Worm (Caenorhabditis elegans) whole organism, young adult: Measurements from ENCODE around the gene T06E4.21.

Experiments
- D2030.7 ChIP-seq: fragments of 200-800 bp; sonication (Bioruptor generic); IDR thresholded peaks from 2 replicates; pipeline ENCODE4 v1.3.6; 2022; ENCODE audit warnings: missing genetic modification reagents, missing genetic modification characterization, missing compliant biosample characterization
- F22D6.2 ChIP-seq: sonication (generic microtip); optimal IDR thresholded peaks from 2 replicates; lab custom pipeline; 2016; ENCODE audit warnings: mild to moderate bottlenecking, missing genetic modification characterization, missing compliant biosample characterization
- F23B12.7 ChIP-seq: sonication (generic microtip); optimal IDR thresholded peaks from 2 replicates; lab custom pipeline; 2017; ENCODE audit warnings: missing genetic modification characterization, mild to moderate bottlenecking, missing compliant biosample characterization, antibody characterized with exemption, moderate library complexity; ENCODE audit not compliant: insufficient read depth
- F33H1.4 ChIP-seq: fragments of 200-800 bp; sonication (Bioruptor generic); IDR thresholded peaks from 2 replicates; pipeline ENCODE4 v1.3.6; 2022; ENCODE audit warnings: missing genetic modification reagents, missing genetic modification characterization, missing compliant biosample characterization
- F37B4.10 ChIP-seq: fragments of 200-800 bp; sonication (Bioruptor generic); IDR thresholded peaks from 2 replicates; pipeline ENCODE4 v1.3.6; 2022; ENCODE audit warnings: missing genetic modification characterization, missing compliant biosample characterization
- F39B2.1 ChIP-seq: fragments of 200-800 bp; sonication (Bioruptor generic); IDR thresholded peaks from 2 replicates; pipeline ENCODE4 v1.3.6; 2022; ENCODE audit warnings: missing genetic modification reagents, missing genetic modification characterization, missing compliant biosample characterization
- F52B5.7 ChIP-seq: sonication (generic microtip); optimal IDR thresholded peaks from 2 replicates; lab custom pipeline; 2016; ENCODE audit warnings: mild to moderate bottlenecking, missing genetic modification characterization, missing compliant biosample characterization
- F57C9.4 ChIP-seq: sonication (generic microtip); optimal IDR thresholded peaks from 2 replicates; lab custom pipeline; 2017; ENCODE audit warnings: mild to moderate bottlenecking, missing genetic modification characterization, missing compliant biosample characterization
- T07F8.4 ChIP-seq: sonication (generic microtip); optimal IDR thresholded peaks from 2 replicates; lab custom pipeline; 2016; ENCODE audit warnings: mild to moderate bottlenecking, missing genetic modification characterization, moderate library complexity, missing compliant biosample characterization
- Y53F4B.3 ChIP-seq: fragments of 200-800 bp; sonication (Bioruptor generic); IDR thresholded peaks from 2 replicates; pipeline ENCODE4 v1.3.6; 2022; ENCODE audit warnings: missing genetic modification reagents, missing genetic modification characterization, missing compliant biosample characterization
- Y56A3A.18 ChIP-seq: fragments of 200-800 bp; sonication (Bioruptor generic); IDR thresholded peaks from 2 replicates; pipeline ENCODE4 v1.3.6; 2022; ENCODE audit warnings: missing genetic modification reagents, missing genetic modification characterization, missing compliant biosample characterization
- Y67H2A.10 ChIP-seq: fragments of 200-800 bp; sonication (Bioruptor generic); conservative IDR thresholded peaks from 2 replicates; pipeline ENCODE4 v1.3.6; 2022; ENCODE audit warnings: missing genetic modification reagents, missing genetic modification characterization, missing compliant biosample characterization
- ama-1 ChIP-seq, 3 experiments: fragments of 150-350 bp in 1 of 3; sonication (generic microtip) in 2 of 3; optimal IDR thresholded peaks; 2 replicates each; lab custom pipeline; 2014 to 2018; ENCODE audit warnings: missing biosample characterization in 2 of 3, missing genetic modification characterization in 2 of 3, missing genetic modification reagents in 2 of 3
- aptf-2 ChIP-seq: fragments of 200-800 bp; sonication (Bioruptor generic); conservative IDR thresholded peaks from 2 replicates; pipeline ENCODE4 v1.3.6; 2022; ENCODE audit warnings: missing genetic modification reagents, missing genetic modification characterization, missing compliant biosample characterization
- attf-3 ChIP-seq: fragments of 200-800 bp; sonication (Bioruptor generic); conservative IDR thresholded peaks from 2 replicates; pipeline ENCODE4 v1.3.6; 2022; ENCODE audit warnings: missing genetic modification reagents, missing genetic modification characterization, missing compliant biosample characterization
- attf-6 ChIP-seq: fragments of 200-800 bp; sonication (Bioruptor generic); IDR thresholded peaks from 2 replicates; pipeline ENCODE4 v1.3.6; 2022; ENCODE audit warnings: missing genetic modification reagents, missing genetic modification characterization, missing compliant biosample characterization
- bed-1 ChIP-seq: fragments of 200-800 bp; sonication (Bioruptor generic); IDR thresholded peaks from 2 replicates; pipeline ENCODE4 v1.3.6; 2022; ENCODE audit warnings: missing genetic modification reagents, missing genetic modification characterization, missing compliant biosample characterization
- ccch-3 ChIP-seq: fragments of 200-800 bp; sonication (Bioruptor generic); optimal IDR thresholded peaks from 2 replicates; lab custom pipeline; 2018; ENCODE audit warnings: mild to moderate bottlenecking, missing genetic modification characterization, missing compliant biosample characterization
- ceh-100 ChIP-seq: fragments of 200-800 bp; sonication (Bioruptor generic); IDR thresholded peaks from 2 replicates; pipeline ENCODE4 v1.3.6; 2022; ENCODE audit warnings: missing genetic modification reagents, missing genetic modification characterization, missing compliant biosample characterization
- ceh-27 ChIP-seq: fragments of 200-800 bp; sonication (Bioruptor generic); optimal IDR thresholded peaks from 2 replicates; lab custom pipeline; 2018; ENCODE audit warnings: mild to moderate bottlenecking, missing genetic modification characterization, moderate library complexity, missing compliant biosample characterization
- ceh-40 ChIP-seq: fragments of 200-800 bp; sonication (Bioruptor generic); IDR thresholded peaks from 2 replicates; pipeline ENCODE4 v1.3.6; 2022; ENCODE audit warnings: missing genetic modification characterization, missing compliant biosample characterization
- chd-7 ChIP-seq: sonication (generic microtip); optimal IDR thresholded peaks from 2 replicates; lab custom pipeline; 2016; ENCODE audit warnings: mild to moderate bottlenecking, missing genetic modification characterization, moderate library complexity, missing compliant biosample characterization
- die-1 ChIP-seq: sonication (generic microtip); optimal IDR thresholded peaks from 2 replicates; lab custom pipeline; 2016; ENCODE audit warnings: missing genotype, mild to moderate bottlenecking, missing genetic modification characterization, missing compliant biosample characterization
- fkh-3 ChIP-seq: sonication (generic microtip); optimal IDR thresholded peaks from 2 replicates; lab custom pipeline; 2016; ENCODE audit warnings: mild to moderate bottlenecking, missing genetic modification characterization, missing compliant biosample characterization
- him-1 ChIP-seq: sonication (generic microtip); optimal IDR thresholded peaks from 2 replicates; lab custom pipeline; 2016; ENCODE audit warnings: missing genotype, missing genetic modification reagents, missing genetic modification characterization, missing compliant biosample characterization
- hlh-12 ChIP-seq: sonication (generic microtip); optimal IDR thresholded peaks from 2 replicates; lab custom pipeline; 2016; ENCODE audit warnings: missing genetic modification characterization, missing compliant biosample characterization
- hmg-1.2 ChIP-seq: fragments of 200-800 bp; sonication (Bioruptor generic); IDR thresholded peaks from 2 replicates; pipeline ENCODE4 v1.3.6; 2022; ENCODE audit warnings: missing genetic modification reagents, missing genetic modification characterization, missing compliant biosample characterization
- hmg-20 ChIP-seq: fragments of 200-800 bp; sonication (Bioruptor generic); IDR thresholded peaks from 2 replicates; pipeline ENCODE4 v1.3.6; 2022; ENCODE audit warnings: missing genetic modification reagents, missing genetic modification characterization, missing compliant biosample characterization
- hsf-1 ChIP-seq: fragments of 200-800 bp; sonication (Bioruptor generic); IDR thresholded peaks from 2 replicates; pipeline ENCODE4 v1.3.6; 2022; ENCODE audit warnings: missing genetic modification reagents, missing genetic modification characterization, missing compliant biosample characterization
- lin-26 ChIP-seq: fragments of 200-800 bp; sonication (Bioruptor generic); IDR thresholded peaks from 2 replicates; pipeline ENCODE4 v1.3.6; 2022; ENCODE audit warnings: missing genetic modification reagents, missing genetic modification characterization, missing compliant biosample characterization
- lin-40 ChIP-seq: sonication (generic microtip); optimal IDR thresholded peaks from 2 replicates; lab custom pipeline; 2016; ENCODE audit warnings: missing genetic modification characterization, mild to moderate bottlenecking, missing compliant biosample characterization, missing genotype, missing genetic modification reagents
- lsl-1 ChIP-seq: fragments of 200-800 bp; sonication (Bioruptor generic); optimal IDR thresholded peaks from 2 replicates; lab custom pipeline; 2018; ENCODE audit warnings: mild to moderate bottlenecking, missing genetic modification characterization, moderate library complexity, missing compliant biosample characterization
- madf-6 ChIP-seq: fragments of 200-800 bp; sonication (Bioruptor generic); IDR thresholded peaks from 2 replicates; pipeline ENCODE4 v1.3.6; 2022; ENCODE audit warnings: missing genetic modification reagents, missing genetic modification characterization, missing compliant biosample characterization
- nhr-90 ChIP-seq: sonication (generic microtip); optimal IDR thresholded peaks from 2 replicates; lab custom pipeline; 2016; ENCODE audit warnings: missing genotype, mild to moderate bottlenecking, missing genetic modification characterization, missing compliant biosample characterization
- pbrm-1 ChIP-seq: fragments of 200-800 bp; sonication (Bioruptor generic); IDR thresholded peaks from 2 replicates; pipeline ENCODE4 v1.3.6; 2022; ENCODE audit warnings: missing genetic modification reagents, missing genetic modification characterization, missing compliant biosample characterization
- pha-4 ChIP-seq: fragments of 150-350 bp; sonication (generic microtip); optimal IDR thresholded peaks from 2 replicates; lab custom pipeline; 2014; ENCODE audit warnings: missing biosample characterization, missing genetic modification reagents, missing genetic modification characterization
- sea-2 ChIP-seq: fragments of 200-800 bp; sonication (Bioruptor generic); IDR thresholded peaks from 2 replicates; pipeline ENCODE4 v1.3.6; 2022; ENCODE audit warnings: missing genetic modification characterization, missing compliant biosample characterization
- snpc-3.4 ChIP-seq: sonication (generic microtip); optimal IDR thresholded peaks from 2 replicates; lab custom pipeline; 2017; ENCODE audit warnings: missing genetic modification characterization, mild to moderate bottlenecking, missing compliant biosample characterization, antibody characterized with exemption, moderate library complexity, missing genotype, missing genetic modification reagents
- snpc-4 ChIP-seq, 5 experiments: fragments of 150-350 bp in 1 of 5; sonication (generic microtip) in 4 of 5; optimal IDR thresholded peaks; 2 replicates each; lab custom pipeline; 2014 to 2018; ENCODE audit warnings: missing genetic modification characterization in 5 of 5, missing biosample characterization in 3 of 5, antibody characterized with exemption in 2 of 5, mild to moderate bottlenecking in 2 of 5, missing compliant biosample characterization in 2 of 5, missing genotype in 2 of 5, moderate library complexity in 2 of 5, missing genetic modification reagents in 1 of 5
- tbx-9 ChIP-seq: sonication (generic microtip); optimal IDR thresholded peaks from 2 replicates; lab custom pipeline; 2016; ENCODE audit warnings: borderline replicate concordance, missing genetic modification characterization, inconsistent platforms, missing compliant biosample characterization
- unc-130 ChIP-seq: sonication (generic microtip); optimal IDR thresholded peaks from 2 replicates; lab custom pipeline; 2016; ENCODE audit warnings: missing genetic modification reagents, missing genetic modification characterization, missing compliant biosample characterization
- xnd-1 ChIP-seq: sonication (generic microtip); optimal IDR thresholded peaks from 2 replicates; lab custom pipeline; 2016; ENCODE audit warnings: missing genotype, missing genetic modification reagents, missing genetic modification characterization, missing compliant biosample characterization
- ztf-28 ChIP-seq: fragments of 200-800 bp; sonication (Bioruptor generic); IDR thresholded peaks from 2 replicates; pipeline ENCODE4 v1.3.6; 2022; ENCODE audit warnings: missing genetic modification reagents, missing genetic modification characterization, missing compliant biosample characterization
- ztf-3 ChIP-seq: fragments of 200-800 bp; sonication (Bioruptor generic); optimal IDR thresholded peaks from 2 replicates; lab custom pipeline; 2018; ENCODE audit warnings: mild to moderate bottlenecking, missing genetic modification characterization, missing compliant biosample characterization

The T06E4.21 gene

ce11 chrV:9692109-9692581 is 40.8 kb downstream of the T06E4.21 start, which contains the start of gene ztf-9 (continued):
- TF ChIP-seq pbrm-1 (GFP tag; lab: Robert Waterston, UW) (no peak), ceh-27 (GFP tag; lab: Kevin White, UChicago) (peak; percentile 5), F23B12.7 (peak; percentile 17), hsf-1 (no peak), ama-1 (optimal IDR thresholded peaks at IDR 0.05; lab: Kevin White, UChicago) (no peak), ama-1 (GFP tag; optimal IDR thresholded peaks at IDR 0.05; lab: Kevin White, UChicago) (no peak), ceh-100 (GFP tag; lab: Robert Waterston, UW) (no peak), F39B2.1 (GFP tag; lab: Robert Waterston, UW) (no peak), ztf-3 (no peak), lin-40 (tag; lab: Kevin White, UChicago) (peak; percentile 42), F33H1.4 (GFP tag; lab: Robert Waterston, UW) (no peak), F52B5.7 (no peak), snpc-3.4 (tag; lab: Kevin White, UChicago) (no peak), him-1 (no peak), ceh-40 (GFP tag; lab: Robert Waterston, UW) (no peak), Y56A3A.18 (GFP tag; lab: Robert Waterston, UW) (no peak), nhr-90 (tag; lab: Kevin White, UChicago) (no peak), F57C9.4 (tag; lab: Kevin White, UChicago) (no peak)

DNA sequence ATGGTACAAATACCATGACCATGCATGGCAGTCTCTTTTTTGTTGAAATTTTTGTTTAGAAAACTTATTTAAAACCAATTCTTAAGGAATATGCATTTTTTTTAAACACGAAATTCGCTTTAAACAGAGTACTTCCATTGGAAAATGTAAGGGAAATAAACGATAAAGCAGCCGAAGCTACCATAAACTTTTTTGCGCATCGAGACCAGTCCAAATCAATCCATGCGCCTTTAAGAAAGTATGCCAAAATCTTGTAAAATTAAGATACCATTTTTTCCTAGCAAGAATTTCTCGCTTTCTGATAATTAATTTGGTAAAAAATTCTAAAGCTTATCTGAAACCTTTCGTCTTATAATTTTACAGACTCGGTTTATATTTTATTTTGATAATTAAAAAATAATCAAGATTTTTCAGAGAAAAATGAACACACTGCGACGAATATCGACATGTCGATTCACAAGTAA is 41.3 kb downstream of the T06E4.21 start, which contains the start of gene ZK287.7:
Gene ZK287.7 (plus strand): TSS at position 414 of the 464 bp plus-strand sequence.
- no peak for TF ChIP-seq ztf-28
- TF ChIP-seq lsl-1 (GFP tag; lab: Kevin White, UChicago) = peak; percentile 76
- no peak for TF ChIP-seq F57C9.4 (tag; lab: Kevin White, UChicago)
- peak; percentile 13 for TF ChIP-seq xnd-1 (tag; lab: Kevin White, UChicago)
- 0 out of 2 replicates have a peak, but pooled peaks have one; percentile 37 for TF ChIP-seq madf-6 (GFP tag; lab: Robert Waterston, UW)
- no peak for TF ChIP-seq sea-2 (GFP tag; lab: Robert Waterston, UW)
- no peak for TF ChIP-seq bed-1 (GFP tag; lab: Robert Waterston, UW)
- no peak for TF ChIP-seq F22D6.2
- peak; percentile 70 for TF ChIP-seq F33H1.4 (GFP tag; lab: Robert Waterston, UW)
- no peak for TF ChIP-seq pha-4 (tag; lab: Kevin White, UChicago)
- no peak for TF ChIP-seq T07F8.4
- no peak for TF ChIP-seq ccch-3 (GFP tag; lab: Kevin White, UChicago)
- no peak for TF ChIP-seq hlh-12
- no peak for TF ChIP-seq hmg-1.2 (GFP tag; lab: Robert Waterston, UW)
- TF ChIP-seq, all 124 proteins: peak for 4

DNA sequence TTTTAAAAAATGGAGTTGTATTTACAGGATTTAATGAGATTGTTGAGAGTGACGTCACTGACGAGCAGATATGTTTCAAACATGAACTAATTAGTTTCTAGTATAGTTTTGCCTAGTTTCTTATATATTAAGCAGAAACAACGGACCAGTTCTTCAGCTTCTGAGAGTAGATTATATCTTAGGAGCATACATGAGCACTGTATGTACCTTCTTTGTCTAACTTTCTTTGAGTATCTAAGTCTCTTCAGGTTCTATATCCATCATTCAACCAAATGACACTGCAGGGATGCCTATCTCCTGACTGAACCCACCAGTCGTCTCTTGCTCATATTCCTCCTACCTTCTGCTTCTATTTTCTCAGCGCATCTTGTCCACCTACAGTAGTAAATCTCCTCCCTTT is 45.3 kb downstream of the T06E4.21 start, which contains the start of gene her-1:
Gene her-1 (plus strand): TSS at position 301 of the 400 bp plus-strand sequence.
- TF ChIP-seq fkh-3 (tag; lab: Kevin White, UChicago) = no peak
- TF ChIP-seq bed-1 (GFP tag; lab: Robert Waterston, UW) = no peak
- TF ChIP-seq Y67H2A.10 (GFP tag; lab: Robert Waterston, UW) = no peak
- TF ChIP-seq tbx-9 = no peak
- no peak for TF ChIP-seq ceh-40 (GFP tag; lab: Robert Waterston, UW)

- TF ChIP-seq attf-3 (GFP tag; lab: Robert Waterston, UW) (no peak), die-1 (no peak), F37B4.10 (GFP tag; lab: Robert Waterston, UW) (no peak), attf-6 (GFP tag; lab: Robert Waterston, UW) (no peak), snpc-4 (GFP tag; optimal IDR thresholded peaks at IDR 0.05; lab: Kevin White, UChicago) (no peak), snpc-4 (tag; optimal IDR thresholded peaks at IDR 0.05; lab: Kevin White, UChicago) (no peak), T07F8.4 (no peak), fkh-3 (tag; lab: Kevin White, UChicago) (no peak), hmg-1.2 (GFP tag; lab: Robert Waterston, UW) (no peak), hmg-20 (no peak), D2030.7 (GFP tag; lab: Robert Waterston, UW) (no peak), unc-130 (GFP tag; lab: Kevin White, UChicago) (no peak), chd-7 (tag; lab: Kevin White, UChicago) (no peak), Y53F4B.3 (GFP tag; lab: Robert Waterston, UW) (no peak), lin-26 (no peak), aptf-2 (GFP tag; lab: Robert Waterston, UW) (no peak)
These were observed 47.8 kb downstream of the T06E4.21 start for ce11 chrV:9699216-9699615.
